Fruit fly (Drosophila melanogaster) whole organism, prepupa: ENCODE measurements around the gene CG6569.

Experiments
- CG10631 ChIP-seq: fragments of 200-800 bp; sonication (Bioruptor generic); optimal IDR thresholded peaks from 2 replicates; lab custom pipeline; 2016; ENCODE audit warnings: missing biosample characterization, missing genetic modification characterization
- CG1621 ChIP-seq: fragments of 200-800 bp; sonication (Bioruptor generic); optimal IDR thresholded peaks from 3 replicates; lab custom pipeline; 2018; ENCODE audit warnings: missing biosample characterization, mild to moderate bottlenecking, missing genetic modification characterization
- CG3032 ChIP-seq: fragments of 200-800 bp; optimal IDR thresholded peaks from 2 replicates; lab custom pipeline; 2019; ENCODE audit warnings: missing biosample characterization, mild to moderate bottlenecking, missing genetic modification characterization, moderate library complexity
- CG34406 ChIP-seq: fragments of 200-800 bp; sonication (Bioruptor generic); optimal IDR thresholded peaks from 3 replicates; lab custom pipeline; 2016; ENCODE audit warnings: missing biosample characterization, missing genetic modification characterization
- CG6163 ChIP-seq: fragments of 200-800 bp; sonication (Bioruptor generic); IDR thresholded peaks from 3 replicates; pipeline ENCODE4 v1.3.6; 2022; ENCODE audit warnings: missing biosample characterization, missing genetic modification characterization
- CG6808 ChIP-seq: fragments of 200-800 bp; sonication (Bioruptor generic); optimal IDR thresholded peaks from 3 replicates; lab custom pipeline; 2017; ENCODE audit warnings: missing biosample characterization, missing genetic modification characterization, mild to moderate bottlenecking, moderate library complexity, missing genetic modification reagents
- CG6854 ChIP-seq: fragments of 200-800 bp; sonication (Bioruptor generic); optimal IDR thresholded peaks from 2 replicates; lab custom pipeline; 2017; ENCODE audit warnings: missing biosample characterization, mild to moderate bottlenecking, missing genetic modification characterization
- CG8119 ChIP-seq: fragments of 200-800 bp; sonication (Bioruptor generic); IDR thresholded peaks from 3 replicates; pipeline ENCODE4 v1.3.6; 2022; ENCODE audit warnings: missing biosample characterization, missing genetic modification characterization
- CG8632 ChIP-seq: fragments of 200-800 bp; sonication (Bioruptor generic); optimal IDR thresholded peaks from 3 replicates; lab custom pipeline; 2016; ENCODE audit warnings: missing biosample characterization, missing genetic modification characterization
- CG9139 ChIP-seq: fragments of 200-800 bp; sonication (Bioruptor generic); optimal IDR thresholded peaks from 3 replicates; lab custom pipeline; 2017; ENCODE audit warnings: missing biosample characterization, mild to moderate bottlenecking, missing genetic modification characterization
- Eip93F ChIP-seq: fragments of 200-800 bp; sonication (Bioruptor generic); optimal IDR thresholded peaks from 2 replicates; lab custom pipeline; 2016; ENCODE audit warnings: missing biosample characterization, mild to moderate bottlenecking, missing genetic modification characterization
- Hr39 ChIP-seq: fragments of 200-800 bp; sonication (Bioruptor generic); optimal IDR thresholded peaks from 2 replicates; lab custom pipeline; 2016; ENCODE audit warnings: missing biosample characterization, missing genetic modification characterization
- Hr4 ChIP-seq: fragments of 200-800 bp; sonication (Bioruptor generic); optimal IDR thresholded peaks from 3 replicates; lab custom pipeline; 2016; ENCODE audit warnings: missing biosample characterization, missing genetic modification characterization
- Lpt ChIP-seq: fragments of 200-800 bp; sonication (Bioruptor generic); optimal IDR thresholded peaks from 3 replicates; lab custom pipeline; 2016; ENCODE audit warnings: missing biosample characterization, missing genetic modification characterization
- Sox102F ChIP-seq: fragments of 200-800 bp; sonication (Bioruptor generic); optimal IDR thresholded peaks from 2 replicates; lab custom pipeline; 2016; ENCODE audit warnings: missing biosample characterization, mild to moderate bottlenecking, missing genetic modification characterization
- Sox14 ChIP-seq: fragments of 200-800 bp; sonication (Bioruptor generic); optimal IDR thresholded peaks from 3 replicates; lab custom pipeline; 2016; ENCODE audit warnings: missing biosample characterization, missing genetic modification characterization
- esn ChIP-seq: fragments of 200-800 bp; sonication (Bioruptor generic); optimal IDR thresholded peaks from 2 replicates; lab custom pipeline; 2016; ENCODE audit warnings: missing biosample characterization, mild to moderate bottlenecking, missing genetic modification characterization, moderate library complexity
- fkh ChIP-seq: fragments of 200-800 bp; sonication (Bioruptor generic); optimal IDR thresholded peaks from 3 replicates; lab custom pipeline; 2017; ENCODE audit warnings: missing biosample characterization, mild to moderate bottlenecking, missing genetic modification characterization, moderate library complexity
- lz ChIP-seq: fragments of 200-800 bp; sonication (Bioruptor generic); optimal IDR thresholded peaks from 3 replicates; lab custom pipeline; 2016; ENCODE audit warnings: missing biosample characterization, missing genetic modification characterization
- pdm3 ChIP-seq: fragments of 200-800 bp; sonication (Bioruptor generic); optimal IDR thresholded peaks from 3 replicates; lab custom pipeline; 2016; ENCODE audit warnings: missing biosample characterization, missing genetic modification characterization
- salr ChIP-seq, 2 experiments: fragments of 200-800 bp; sonication (Bioruptor generic); optimal IDR thresholded peaks; 3 replicates each; lab custom pipeline; 2016 to 2018; ENCODE audit warnings: missing biosample characterization in 2 of 2, missing genetic modification characterization in 2 of 2, mild to moderate bottlenecking in 1 of 2
- spab ChIP-seq: fragments of 200-800 bp; sonication (Bioruptor generic); optimal IDR thresholded peaks from 2 replicates; lab custom pipeline; 2017; ENCODE audit warnings: missing biosample characterization, mild to moderate bottlenecking, missing genetic modification characterization, missing genetic modification reagents
- ss ChIP-seq, 2 experiments: fragments of 200-800 bp; sonication (Bioruptor generic); optimal IDR thresholded peaks; 2 replicates in 1 of 2; 3 replicates in 1 of 2; lab custom pipeline; 2017 to 2018; ENCODE audit warnings: mild to moderate bottlenecking in 2 of 2, missing biosample characterization in 2 of 2, missing genetic modification characterization in 2 of 2, moderate library complexity in 1 of 2
- svp ChIP-seq: fragments of 200-800 bp; sonication (Bioruptor generic); peaks from one replicate; lab custom pipeline; 2016; ENCODE audit warnings: missing biosample characterization, missing genetic modification characterization
- vri ChIP-seq: fragments of 200-800 bp; sonication (Bioruptor generic); optimal IDR thresholded peaks from 3 replicates; lab custom pipeline; 2016; ENCODE audit warnings: missing biosample characterization, mild to moderate bottlenecking, missing genetic modification characterization

Gene CG6569

dm6 chr3R:21823076-21823475 lies 44.6 kb downstream of the CG6569 start (continued):
- TF ChIP-seq CG6808 (GFP tag; lab: Kevin White, UChicago): peak; percentile 29
- TF ChIP-seq CG1621 (tag; lab: Kevin White, UChicago): no peak
- TF ChIP-seq vri (GFP tag; lab: Kevin White, UChicago): no peak
- peak; percentile 33 for TF ChIP-seq CG9139 (GFP tag; lab: Kevin White, UChicago)
- TF ChIP-seq pdm3 (GFP tag; lab: Kevin White, UChicago): no peak
- TF ChIP-seq CG8632 (GFP tag; lab: Kevin White, UChicago): peak; percentile 69
- peak; percentile 78 for TF ChIP-seq CG6854 (GFP tag; lab: Kevin White, UChicago)
- TF ChIP-seq CG3032 (tag; lab: Kevin White, UChicago): no peak
- TF ChIP-seq spab (GFP tag; lab: Kevin White, UChicago): peak; percentile 38
- no peak for TF ChIP-seq CG8119 (GFP tag; lab: Robert Waterston, UW)
- no peak for TF ChIP-seq lz
- TF ChIP-seq Lpt: no peak
- no peak for TF ChIP-seq CG10631 (GFP tag; lab: Kevin White, UChicago)
- no peak for TF ChIP-seq Eip93F (GFP tag; lab: Kevin White, UChicago)
- TF ChIP-seq CG6163 (GFP tag; lab: Robert Waterston, UW): 0 out of 3 replicates have a peak, but pooled peaks have one; percentile 37
- peak; percentile 7 for TF ChIP-seq esn
- TF ChIP-seq CG34406 (GFP tag; lab: Kevin White, UChicago): peak; percentile 29

- TF ChIP-seq salr (GFP tag; optimal IDR thresholded peaks at IDR 0.05; lab: Kevin White, UChicago): no peak
- no peak for TF ChIP-seq Sox102F (GFP tag; lab: Kevin White, UChicago)
- peak; percentile 3 for TF ChIP-seq Hr4
- TF ChIP-seq Hr39 (GFP tag; lab: Kevin White, UChicago): peak; percentile 5
- peak; percentile 6 for TF ChIP-seq pdm3 (GFP tag; lab: Kevin White, UChicago)
- peak; percentile 19 for TF ChIP-seq esn
- TF ChIP-seq svp (GFP tag; lab: Kevin White, UChicago): peak; percentile 52
- TF ChIP-seq fkh (GFP tag; lab: Kevin White, UChicago): peak; percentile 73
These were observed 45.2 kb downstream of the CG6569 start, which contains the start of gene CASK for dm6 chr3R:21822562-21822933. Gene CASK (minus strand): TSS chr3R:21822674.

dm6 chr3R:21821684-21822561 lies 45.8 kb downstream of the CG6569 start:
- peak in 1 of 2 experiments; percentile 24 for TF ChIP-seq ss (GFP tag; optimal IDR thresholded peaks at IDR 0.05; lab: Kevin White, UChicago)
- no peak for TF ChIP-seq Sox14 (GFP tag; lab: Kevin White, UChicago)
- TF ChIP-seq, all 60 proteins: peak for 1
